Worm (Caenorhabditis elegans): ENCODE data around the gene T01B7.13.

The T01B7.13 gene

ce11 chrII:8695783-8696182 is 19.4 kb upstream of the T01B7.13 start, which contains the start of gene C34C6.10:
Gene C34C6.10 (minus strand): TSS chrII:8695883.
- no peak for TF ChIP-seq unc-86 (tag; optimal IDR thresholded peaks at IDR 0.05)
- no peak for TF ChIP-seq ceh-19 (GFP tag; optimal IDR thresholded peaks at IDR 0.05)
- no peak for TF ChIP-seq nfya-1 (tag; optimal IDR thresholded peaks at IDR 0.05)

- no peak for TF ChIP-seq mec-3 (tag; optimal IDR thresholded peaks at IDR 0.05; ENCODE audit: borderline replicate concordance)
- no peak for TF ChIP-seq ceh-48 (tag; optimal IDR thresholded peaks at IDR 0.05)
- no peak for TF ChIP-seq tbx-2 (tag; optimal IDR thresholded peaks at IDR 0.05)
- no peak for TF ChIP-seq sdc-2 (tag; optimal IDR thresholded peaks at IDR 0.05)
- TF ChIP-seq ceh-2 (tag; optimal IDR thresholded peaks at IDR 0.05) = no peak
- TF ChIP-seq ceh-30 (tag; optimal IDR thresholded peaks at IDR 0.05) = no peak
- no peak for TF ChIP-seq unc-55 (GFP tag; optimal IDR thresholded peaks at IDR 0.05)
- TF ChIP-seq unc-86 (tag; optimal IDR thresholded peaks at IDR 0.05) = no peak
- TF ChIP-seq dve-1 (tag; optimal IDR thresholded peaks at IDR 0.05) = no peak
- no peak for TF ChIP-seq syd-9 (tag; optimal IDR thresholded peaks at IDR 0.05)
- no peak for TF ChIP-seq eyg-1 (tag; optimal IDR thresholded peaks at IDR 0.05)
- TF ChIP-seq pqm-1 (tag; optimal IDR thresholded peaks at IDR 0.05) = no peak
- no peak for TF ChIP-seq unc-3 (GFP tag; conservative IDR thresholded peaks at IDR 0.05)
- TF ChIP-seq unc-3 (tag; optimal IDR thresholded peaks at IDR 0.05) = no peak
- no peak for TF ChIP-seq hlh-30 (tag; optimal IDR thresholded peaks at IDR 0.05; ENCODE audit: insufficient read depth)
- TF ChIP-seq Y22D7AL.16 (tag; optimal IDR thresholded peaks at IDR 0.05) = no peak
- TF ChIP-seq ceh-24 (tag; optimal IDR thresholded peaks at IDR 0.05) = no peak
- TF ChIP-seq ceh-6 (GFP tag; optimal IDR thresholded peaks at IDR 0.05) = no peak
- no peak for TF ChIP-seq npax-4 (tag; optimal IDR thresholded peaks at IDR 0.05)
- no peak for TF ChIP-seq nfya-1 (tag; optimal IDR thresholded peaks at IDR 0.05)
Observed at ce11 chrII:8698828-8699227, 16.4 kb upstream of the T01B7.13 start, which contains the start of gene chdh-1. Gene chdh-1 (minus strand): TSS chrII:8698928.

- TF ChIP-seq hlh-8 (tag; optimal IDR thresholded peaks at IDR 0.05) (no peak), ceh-31 (tag; optimal IDR thresholded peaks at IDR 0.05) (no peak), hlh-30 (tag; optimal IDR thresholded peaks at IDR 0.05; ENCODE audit: insufficient read depth) (no peak), F13H6.1 (tag; optimal IDR thresholded peaks at IDR 0.05) (no peak), mec-3 (tag; optimal IDR thresholded peaks at IDR 0.05; ENCODE audit: borderline replicate concordance) (no peak), ceh-34 (tag; optimal IDR thresholded peaks at IDR 0.05) (no peak), Y22D7AL.16 (tag; optimal IDR thresholded peaks at IDR 0.05) (no peak)
Observed at ce11 chrII:8701059-8701458, 14.1 kb upstream of the T01B7.13 start.

ce11 chrII:8701619-8702350 is 13.4 kb upstream of the T01B7.13 start, which contains the start of gene sphk-1:
Gene sphk-1 (minus strand): TSS chrII:8701669.
- TF ChIP-seq unc-55 (GFP tag; optimal IDR thresholded peaks at IDR 0.05) = no peak
- TF ChIP-seq hlh-30 (tag; optimal IDR thresholded peaks at IDR 0.05; ENCODE audit: insufficient read depth) = peak; percentile 26
- TF ChIP-seq sox-2 (GFP tag; IDR thresholded peaks at IDR 0.05) = peak; percentile 19; the same call in 1 of the 2 replicates
- no peak for TF ChIP-seq gmeb-2 (tag; optimal IDR thresholded peaks at IDR 0.05)

- TF ChIP-seq ceh-48 (tag; optimal IDR thresholded peaks at IDR 0.05) (no peak), pag-3 (tag; optimal IDR thresholded peaks at IDR 0.05; ENCODE audit: borderline replicate concordance) (no peak), lin-11 (tag; optimal IDR thresholded peaks at IDR 0.05) (no peak), ceh-24 (tag; optimal IDR thresholded peaks at IDR 0.05) (no peak), rnt-1 (tag; optimal IDR thresholded peaks at IDR 0.05) (no peak), sox-2 (GFP tag; IDR thresholded peaks at IDR 0.05) (no peak), fkh-6 (tag; optimal IDR thresholded peaks at IDR 0.05) (no peak), che-1 (tag; optimal IDR thresholded peaks at IDR 0.05) (no peak), elt-4 (tag; optimal IDR thresholded peaks at IDR 0.05) (no peak), ceh-22 (tag; optimal IDR thresholded peaks at IDR 0.05) (no peak), pros-1 (tag; optimal IDR thresholded peaks at IDR 0.05) (no peak), madf-2 (tag; optimal IDR thresholded peaks at IDR 0.05) (no peak), tbx-2 (tag; optimal IDR thresholded peaks at IDR 0.05) (no peak), zip-5 (tag; optimal IDR thresholded peaks at IDR 0.05) (no peak), pax-1 (tag; optimal IDR thresholded peaks at IDR 0.05) (no peak), sdc-2 (tag; optimal IDR thresholded peaks at IDR 0.05) (no peak), pat-9 (tag; optimal IDR thresholded peaks at IDR 0.05) (no peak)
Observed at ce11 chrII:8703729-8704128, 11.5 kb upstream of the T01B7.13 start, which contains the start of gene ceh-7. Gene ceh-7 (minus strand): TSS chrII:8703829.

Data from whole organism, late embryonic.